Worm (Caenorhabditis elegans): Measurements from ENCODE around the gene clc-26.
"Not testable (repeated sequence)": the region's sequence is repeated elsewhere in the genome, so short reads cannot be mapped to it uniquely, and the experiment has no call there.

The clc-26 gene

DNA sequence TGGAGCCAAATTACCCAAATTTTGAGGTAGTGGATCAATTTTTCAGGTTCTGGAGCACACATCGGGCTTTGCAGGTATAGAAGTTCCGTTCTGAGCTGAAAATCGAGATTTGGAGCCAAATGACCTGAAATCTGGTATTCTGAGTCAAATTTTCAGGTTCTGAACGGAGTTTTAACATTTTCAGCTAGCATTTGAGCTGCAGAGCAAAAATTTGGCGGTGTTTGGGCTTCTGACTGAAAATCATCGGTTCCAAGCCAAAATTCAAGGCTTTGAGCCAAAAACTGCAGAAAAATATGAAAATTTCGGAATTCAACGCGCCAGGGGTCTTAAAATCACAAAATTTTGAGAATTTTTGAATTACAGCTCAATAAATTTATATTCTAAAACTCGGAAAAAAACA is at the start of gene clc-26, which contains the start of gene E_BE45912.2:
clc-26 (minus strand) TSS at position 101 of the 400 bp plus-strand sequence.
E_BE45912.2 (minus strand) TSS at position 139 of the 400 bp plus-strand sequence.
- no peak for TF ChIP-seq unc-62 (GFP tag; optimal IDR thresholded peaks at IDR 0.05)

DNA sequence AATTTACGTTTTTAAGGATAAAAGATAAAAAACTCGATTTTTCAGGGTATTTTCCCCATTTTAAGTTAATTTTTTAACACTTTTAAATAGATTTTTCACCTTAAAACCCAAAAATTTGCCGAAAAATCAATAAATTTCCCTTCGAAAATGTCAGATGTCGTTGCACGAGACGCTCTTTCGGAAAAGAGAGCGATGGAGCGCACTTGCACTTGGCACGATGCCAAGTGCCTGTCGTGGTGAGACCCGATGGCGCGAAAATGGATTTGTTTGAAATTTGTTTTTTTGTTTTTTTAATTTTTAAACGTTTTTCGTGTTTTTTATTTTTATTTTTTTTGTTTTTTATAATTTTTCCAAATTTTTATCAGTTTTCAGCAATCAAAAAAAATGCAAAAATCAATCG is 49.7 kb upstream of the clc-26 start, which contains the start of the genes rab-18 and kbp-4:
rab-18 (minus strand) TSS at position 240 of the 400 bp plus-strand sequence.
kbp-4 (plus strand) TSS at position 366 of the 400 bp plus-strand sequence.
- no peak for TF ChIP-seq unc-62 (GFP tag; optimal IDR thresholded peaks at IDR 0.05)

DNA sequence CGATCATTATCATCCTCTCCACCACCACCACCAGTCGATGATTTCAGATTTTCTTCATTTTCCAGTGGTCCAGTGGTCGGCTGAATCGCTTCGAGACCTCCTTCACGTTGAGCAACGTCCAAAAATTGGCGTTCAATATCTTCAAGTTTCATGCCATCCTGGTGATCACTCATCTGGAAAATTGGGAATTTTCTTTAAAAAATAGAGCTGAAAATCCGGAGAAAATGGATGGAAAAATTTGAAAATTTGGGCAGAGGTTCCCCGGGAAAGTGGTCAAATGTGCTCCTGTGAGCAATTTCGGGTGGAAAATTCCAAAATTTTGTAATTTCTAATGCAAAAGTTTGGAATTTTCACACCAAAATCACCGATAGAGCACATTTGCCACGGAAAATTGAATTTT is 45.5 kb upstream of the clc-26 start, which contains the start of gene uaf-1:
uaf-1 (minus strand) TSS at position 173 of the 400 bp plus-strand sequence.
- not testable (repeated sequence) for TF ChIP-seq unc-62 (GFP tag; optimal IDR thresholded peaks at IDR 0.05)

DNA sequence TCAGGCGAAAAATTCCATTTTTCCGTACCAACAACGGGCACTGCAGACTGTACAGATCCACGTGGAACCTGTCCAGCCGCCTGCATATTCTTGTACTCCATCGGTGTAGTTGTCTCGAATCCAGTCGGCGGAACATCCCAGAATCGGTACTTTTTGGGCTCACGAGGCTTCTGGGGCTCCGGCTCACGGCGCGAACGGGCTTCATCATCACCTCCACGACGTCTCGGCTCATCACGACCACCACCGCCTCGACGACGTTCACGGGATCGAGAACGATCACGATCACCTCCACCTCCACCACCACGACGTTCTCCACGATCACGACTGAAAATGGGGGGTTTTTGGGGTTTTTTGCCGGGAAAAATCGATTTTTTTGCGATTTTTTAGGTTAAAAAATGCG is 43.3 kb upstream of the clc-26 start:
- TF ChIP-seq unc-62 (GFP tag; optimal IDR thresholded peaks at IDR 0.05): no peak

DNA sequence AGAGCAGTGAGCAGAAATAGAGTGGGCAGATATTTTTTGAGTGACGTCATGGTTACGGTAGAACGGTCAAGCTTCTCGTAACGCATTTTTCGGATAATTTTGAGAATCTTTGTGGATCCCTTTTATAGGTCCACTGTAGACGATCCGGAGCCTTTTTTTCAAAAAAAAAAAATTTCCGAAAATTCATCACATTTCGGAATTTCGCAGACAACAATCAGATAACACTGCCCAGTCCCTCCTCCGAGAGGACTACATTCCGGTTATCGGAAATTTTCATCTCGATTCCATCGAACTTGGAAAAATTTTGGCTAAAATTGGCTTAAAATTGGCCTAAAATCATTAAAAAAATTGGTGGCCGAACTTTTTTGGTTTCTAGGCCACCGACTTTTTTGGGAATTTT is 29.1 kb upstream of the clc-26 start, which contains the start of gene BE0003N10.6:
BE0003N10.6 (minus strand) TSS at position 101 of the 400 bp plus-strand sequence.
- no peak for TF ChIP-seq unc-62 (GFP tag; optimal IDR thresholded peaks at IDR 0.05)

- no peak for TF ChIP-seq unc-62 (GFP tag; optimal IDR thresholded peaks at IDR 0.05)
Measured at ce11 chrIII:1058881-1059280, 28.0 kb upstream of the clc-26 start.

DNA sequence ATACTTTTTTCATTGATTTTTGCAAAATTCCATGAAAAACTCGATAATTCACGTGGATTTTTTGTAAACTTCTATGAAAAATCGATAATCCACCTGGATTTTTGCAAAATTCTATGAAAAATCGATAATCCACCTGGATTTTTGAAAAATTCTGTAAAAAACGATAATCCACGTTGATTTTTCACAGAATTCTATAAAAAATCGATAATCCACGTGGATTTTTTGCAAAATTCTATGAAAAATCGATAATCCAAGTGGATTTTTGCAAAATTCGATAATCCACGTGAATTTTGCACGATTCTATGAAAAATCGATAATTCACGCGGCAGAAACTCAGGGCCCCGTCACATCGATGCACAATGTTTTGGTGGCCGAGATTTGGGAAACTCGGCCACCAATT is 27.2 kb upstream of the clc-26 start:
- no peak for TF ChIP-seq unc-62 (GFP tag; optimal IDR thresholded peaks at IDR 0.05)

ce11 chrIII:1054096-1054495 is 23.2 kb upstream of the clc-26 start:
- no peak for TF ChIP-seq unc-62 (GFP tag; optimal IDR thresholded peaks at IDR 0.05)

- no peak for TF ChIP-seq unc-62 (GFP tag; optimal IDR thresholded peaks at IDR 0.05)
Measured at ce11 chrIII:1053067-1053466, 22.2 kb upstream of the clc-26 start, which contains the start of gene fbxo-11.2. Gene fbxo-11.2, minus strand, starts transcription at chrIII:1053242.

- TF ChIP-seq unc-62 (GFP tag; optimal IDR thresholded peaks at IDR 0.05): no peak
Measured at ce11 chrIII:1052291-1052690, 21.4 kb upstream of the clc-26 start.

DNA sequence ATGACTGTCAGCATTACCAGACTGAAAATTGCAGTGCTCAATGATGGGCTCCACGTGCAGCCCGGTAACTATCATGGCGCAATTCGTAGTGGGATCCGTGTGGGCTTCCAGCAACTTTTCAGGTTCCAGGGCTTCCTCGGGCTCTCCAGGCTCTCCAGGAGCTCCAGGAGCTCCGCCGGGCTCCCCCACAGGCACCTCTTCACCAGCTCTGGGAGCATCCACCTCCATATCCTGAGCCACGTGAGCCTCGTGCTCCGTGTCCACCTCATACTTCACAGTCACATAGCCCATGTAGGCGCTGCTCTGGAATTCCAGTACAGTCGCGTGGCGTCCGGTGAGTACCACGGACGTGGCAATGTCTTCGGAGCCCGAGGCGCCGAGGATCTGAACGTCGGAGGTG is 21.0 kb upstream of the clc-26 start:
- no peak for TF ChIP-seq unc-62 (GFP tag; optimal IDR thresholded peaks at IDR 0.05)

- no peak for TF ChIP-seq unc-62 (GFP tag; optimal IDR thresholded peaks at IDR 0.05)
Measured at ce11 chrIII:1043790-1044189, 12.9 kb upstream of the clc-26 start.

ce11 chrIII:1040059-1040458 is 9.2 kb upstream of the clc-26 start:
- no peak for TF ChIP-seq unc-62 (GFP tag; optimal IDR thresholded peaks at IDR 0.05)

DNA sequence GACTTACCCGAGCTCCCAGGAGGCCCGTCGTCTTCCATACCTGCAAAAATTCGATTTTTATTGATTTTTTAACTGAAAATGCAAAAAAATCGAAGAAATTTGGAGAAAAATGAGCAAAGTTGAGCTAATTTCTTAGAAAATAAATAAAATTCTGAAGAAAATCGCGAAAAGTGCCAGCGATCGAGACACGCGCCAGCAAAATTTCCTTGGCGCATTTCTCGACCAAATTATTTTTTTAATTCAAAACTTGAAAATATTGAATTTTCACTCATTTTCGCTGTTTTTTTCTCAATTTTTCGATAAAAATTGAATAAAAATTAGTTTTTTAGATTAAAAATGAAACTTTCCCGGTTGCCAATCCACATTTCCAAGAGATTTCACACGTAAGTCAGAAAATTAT is 6.3 kb upstream of the clc-26 start, which contains the start of the genes chin-1 and BE0003N10.1:
chin-1 (minus strand) TSS at position 40 of the 400 bp plus-strand sequence.
BE0003N10.1 (plus strand) TSS at position 320 of the 400 bp plus-strand sequence.
- TF ChIP-seq unc-62 (GFP tag; optimal IDR thresholded peaks at IDR 0.05): no peak

- no peak for TF ChIP-seq unc-62 (GFP tag; optimal IDR thresholded peaks at IDR 0.05)
Measured at ce11 chrIII:1034853-1035252, 4.0 kb upstream of the clc-26 start.

ce11 chrIII:1028233-1028632 is 2.6 kb downstream of the clc-26 start:
- no peak for TF ChIP-seq unc-62 (GFP tag; optimal IDR thresholded peaks at IDR 0.05)

ce11 chrIII:1026261-1026660 is 4.6 kb downstream of the clc-26 start, which contains the start of gene clc-25:
Gene clc-25, minus strand, starts transcription at chrIII:1026361.
- no peak for TF ChIP-seq unc-62 (GFP tag; optimal IDR thresholded peaks at IDR 0.05)

DNA sequence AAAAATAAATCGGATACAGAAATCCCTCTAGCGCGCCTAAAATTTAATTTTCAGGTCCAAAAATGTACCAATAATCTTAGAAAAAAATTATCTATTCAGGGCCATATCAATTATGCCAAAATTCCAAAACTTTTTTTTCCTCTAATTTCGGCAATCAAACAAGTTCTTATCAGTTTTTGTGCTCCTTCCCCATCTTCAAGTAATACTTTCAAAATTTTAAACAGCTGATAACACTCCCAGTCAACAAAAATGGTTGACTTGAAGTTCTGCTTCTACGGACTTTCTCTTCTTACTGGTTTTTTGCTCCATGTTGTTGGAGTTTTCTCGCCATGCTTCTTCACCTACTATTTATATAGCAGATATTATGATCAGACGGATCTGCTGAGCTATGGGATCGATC is 10.1 kb downstream of the clc-26 start, which contains the start of gene clc-23:
clc-23 (plus strand) TSS at position 223 of the 400 bp plus-strand sequence.
- no peak for TF ChIP-seq unc-62 (GFP tag; optimal IDR thresholded peaks at IDR 0.05)
